Worm (Caenorhabditis elegans): ENCODE measurements around the gene C08H9.15.
A peak's percentile ranks its signal among the peaks of the same experiment; 100 is the strongest.

The C08H9.15 gene

DNA sequence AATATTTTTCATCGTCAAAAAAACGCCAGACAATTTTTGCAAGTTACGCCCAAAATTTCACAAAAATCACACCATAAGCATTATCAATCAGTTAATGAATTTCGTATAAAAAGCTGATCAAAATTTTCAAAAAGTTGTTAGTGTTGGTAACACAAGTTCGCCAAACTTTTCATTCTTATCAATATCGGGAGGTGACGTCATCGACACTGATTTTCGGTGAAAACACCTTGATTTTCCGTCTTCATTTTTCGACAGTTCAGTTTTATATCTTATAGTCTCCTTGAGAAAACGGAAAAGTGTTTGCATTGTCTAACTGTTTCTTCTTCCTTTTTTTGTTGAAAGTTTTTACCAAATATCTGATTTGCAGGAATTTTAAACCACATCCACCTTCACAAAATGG lies at the start of gene C08H9.15:
C08H9.15 (plus strand) TSS at position 368 of the 400 bp plus-strand sequence.
- TF ChIP-seq F13H6.1 (tag; optimal IDR thresholded peaks at IDR 0.05) (no peak), C08G9.2 (tag; optimal IDR thresholded peaks at IDR 0.05) (no peak), unc-55 (GFP tag; optimal IDR thresholded peaks at IDR 0.05) (no peak), npax-4 (tag; optimal IDR thresholded peaks at IDR 0.05) (no peak), ceh-18 (tag; optimal IDR thresholded peaks at IDR 0.05) (no peak), sdc-2 (tag; optimal IDR thresholded peaks at IDR 0.05) (no peak), ets-4 (tag; optimal IDR thresholded peaks at IDR 0.05) (no peak), che-1 (tag; optimal IDR thresholded peaks at IDR 0.05) (no peak), ceh-9 (tag; optimal IDR thresholded peaks at IDR 0.05) (no peak), elt-2 (tag; optimal IDR thresholded peaks at IDR 0.05) (no peak), ceh-45 (GFP tag; IDR thresholded peaks at IDR 0.05) (no peak), ceh-34 (tag; optimal IDR thresholded peaks at IDR 0.05) (no peak), nhr-11 (tag; optimal IDR thresholded peaks at IDR 0.05) (no peak), fkh-10 (GFP tag; optimal IDR thresholded peaks at IDR 0.05) (no peak)

DNA sequence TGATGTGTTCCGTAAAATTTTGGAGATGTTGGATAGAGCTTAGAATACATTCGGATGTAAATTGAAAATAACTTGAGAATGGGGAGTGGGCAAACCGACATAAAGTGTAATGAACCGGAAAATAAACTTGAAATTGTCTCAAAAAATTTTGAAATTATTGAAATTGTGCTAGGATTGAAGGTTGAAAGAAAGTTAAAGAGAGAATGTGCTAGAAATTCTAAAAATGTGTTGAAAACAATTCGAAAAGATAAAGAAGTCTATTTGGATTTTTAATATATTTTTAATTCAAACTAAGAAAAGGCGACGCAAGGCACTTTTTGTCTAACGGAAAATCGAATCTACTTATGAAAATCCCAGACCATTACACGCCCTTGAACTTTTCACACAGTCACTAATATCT lies 47.1 kb upstream of the C08H9.15 start, which contains the start of gene ZK938.3:
ZK938.3 (minus strand) TSS at position 101 of the 400 bp plus-strand sequence.
- no peak for TF ChIP-seq C08G9.2 (tag; optimal IDR thresholded peaks at IDR 0.05)
- TF ChIP-seq nhr-11 (tag; optimal IDR thresholded peaks at IDR 0.05) = peak; percentile 21

DNA sequence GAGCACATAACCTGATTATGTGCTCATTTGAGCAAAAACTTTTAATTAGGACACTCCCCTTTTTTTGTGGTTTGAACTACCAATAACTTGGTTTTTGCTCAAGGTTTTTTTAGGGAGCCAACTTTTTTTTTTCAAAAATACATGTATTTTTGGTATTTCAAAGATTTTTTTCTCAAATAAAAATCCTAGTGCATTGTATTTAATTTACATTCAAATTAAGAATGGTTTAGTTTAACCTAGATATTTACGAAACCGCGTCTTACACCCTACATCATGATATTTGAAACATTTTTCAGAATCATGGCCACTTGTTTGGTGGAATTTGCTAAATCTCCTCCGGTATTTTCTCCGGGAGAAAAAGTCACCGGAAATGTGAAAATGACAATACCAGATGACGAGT lies 46.1 kb upstream of the C08H9.15 start, which contains the start of gene arrd-5:
arrd-5 (plus strand) TSS at position 301 of the 400 bp plus-strand sequence.
- no peak for TF ChIP-seq lim-6 (tag; optimal IDR thresholded peaks at IDR 0.05)
- no peak for TF ChIP-seq pag-3 (tag; optimal IDR thresholded peaks at IDR 0.05; ENCODE audit: borderline replicate concordance)
- TF ChIP-seq gmeb-2 (tag; optimal IDR thresholded peaks at IDR 0.05) = no peak
- no peak for TF ChIP-seq F13H6.1 (tag; optimal IDR thresholded peaks at IDR 0.05)
- no peak for TF ChIP-seq sox-4 (tag; optimal IDR thresholded peaks at IDR 0.05)
- TF ChIP-seq tbx-2 (tag; optimal IDR thresholded peaks at IDR 0.05) = no peak
- no peak for TF ChIP-seq zip-5 (tag; optimal IDR thresholded peaks at IDR 0.05)
- no peak for TF ChIP-seq ceh-6 (GFP tag; optimal IDR thresholded peaks at IDR 0.05)
- TF ChIP-seq unc-55 (GFP tag; optimal IDR thresholded peaks at IDR 0.05) = no peak
- no peak for TF ChIP-seq fkh-6 (tag; optimal IDR thresholded peaks at IDR 0.05)
- no peak for TF ChIP-seq elt-4 (tag; optimal IDR thresholded peaks at IDR 0.05)
- no peak for TF ChIP-seq fkh-10 (GFP tag; optimal IDR thresholded peaks at IDR 0.05)

DNA sequence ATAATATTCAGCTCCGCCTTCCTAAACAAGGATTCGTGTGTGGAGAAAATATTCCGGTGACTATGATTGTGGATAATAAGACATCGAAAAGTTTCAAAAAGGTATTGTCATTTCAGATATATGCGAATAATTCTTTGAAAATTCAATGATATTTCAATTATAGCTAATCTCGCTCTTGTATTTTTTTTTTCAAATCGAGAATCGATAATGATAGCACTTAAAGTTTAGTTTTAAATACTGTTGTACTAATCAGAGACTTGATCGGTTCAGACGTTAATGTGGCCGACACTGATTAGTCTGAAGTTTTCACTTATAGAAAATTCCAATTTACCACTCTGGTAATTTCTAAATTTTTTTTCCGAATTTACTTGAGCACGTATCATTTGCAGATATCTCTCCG lies 45.0 kb upstream of the C08H9.15 start:
- TF ChIP-seq ref-2 (tag; optimal IDR thresholded peaks at IDR 0.05) (no peak), sox-4 (tag; optimal IDR thresholded peaks at IDR 0.05) (no peak), unc-42 (tag; optimal IDR thresholded peaks at IDR 0.05) (no peak)

DNA sequence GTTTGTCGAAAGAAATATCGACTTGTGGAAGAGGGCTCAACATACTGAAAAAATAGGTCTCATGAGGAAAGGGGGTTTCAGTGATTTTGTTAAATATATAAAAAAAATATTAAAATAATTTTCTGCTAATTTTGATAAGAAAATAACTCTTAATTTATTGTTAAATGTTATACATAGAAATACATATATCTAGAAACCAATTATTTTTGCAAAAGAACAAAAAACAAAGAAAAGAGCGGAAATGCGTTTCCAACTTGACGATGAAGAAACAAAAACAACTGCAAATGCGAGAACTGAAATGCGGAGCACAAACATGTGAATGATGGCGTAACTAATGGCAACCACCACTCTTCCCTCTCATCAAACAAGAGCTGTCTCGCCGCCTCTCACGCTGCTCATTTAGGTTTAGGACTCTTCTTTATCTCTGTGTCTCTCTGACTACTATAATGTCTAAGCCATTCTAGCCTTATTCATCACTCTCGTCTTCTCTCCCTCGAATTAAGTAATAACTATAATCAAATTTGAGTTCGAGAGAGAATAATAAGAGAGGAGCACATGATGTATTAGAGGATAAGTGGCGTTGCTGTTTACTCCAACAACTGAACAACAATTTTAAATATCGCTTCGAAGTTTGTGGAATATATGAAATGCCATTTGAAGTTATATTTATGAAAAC lies 42.6 kb upstream of the C08H9.15 start, which contains the start of gene arrd-4:
arrd-4 (minus strand) TSS at position 51 of the 676 bp plus-strand sequence.
- no peak for TF ChIP-seq dmd-4 (tag; optimal IDR thresholded peaks at IDR 0.05; ENCODE audit: borderline replicate concordance)
- TF ChIP-seq npax-4 (tag; optimal IDR thresholded peaks at IDR 0.05) = no peak
- TF ChIP-seq unc-3 (GFP tag; conservative IDR thresholded peaks at IDR 0.05) = no peak
- TF ChIP-seq unc-3 (tag; optimal IDR thresholded peaks at IDR 0.05) = no peak
- no peak for TF ChIP-seq nhr-232 (tag; optimal IDR thresholded peaks at IDR 0.05)
- TF ChIP-seq ceh-45 (GFP tag; IDR thresholded peaks at IDR 0.05) = no peak
- no peak for TF ChIP-seq hlh-6 (tag; optimal IDR thresholded peaks at IDR 0.05)
- no peak for TF ChIP-seq lim-6 (tag; optimal IDR thresholded peaks at IDR 0.05)
- no peak for TF ChIP-seq elt-2 (tag; optimal IDR thresholded peaks at IDR 0.05)
- TF ChIP-seq fax-1 (tag; optimal IDR thresholded peaks at IDR 0.05) = no peak
- TF ChIP-seq hlh-13 (GFP tag; optimal IDR thresholded peaks at IDR 0.05) = no peak
- TF ChIP-seq nfya-1 (tag; optimal IDR thresholded peaks at IDR 0.05) = peak; percentile 9
- TF ChIP-seq dve-1 (tag; optimal IDR thresholded peaks at IDR 0.05) = no peak
- TF ChIP-seq ceh-14 (tag; optimal IDR thresholded peaks at IDR 0.05) = peak; percentile 40
- TF ChIP-seq pag-3 (tag; optimal IDR thresholded peaks at IDR 0.05; ENCODE audit: borderline replicate concordance) = no peak
- TF ChIP-seq unc-55 (GFP tag; optimal IDR thresholded peaks at IDR 0.05) = no peak
- no peak for TF ChIP-seq K09A11.1 (tag; optimal IDR thresholded peaks at IDR 0.05; ENCODE audit: insufficient read depth)
- TF ChIP-seq ceh-6 (GFP tag; optimal IDR thresholded peaks at IDR 0.05) = no peak
- TF ChIP-seq ceh-34 (tag; optimal IDR thresholded peaks at IDR 0.05) = no peak
- TF ChIP-seq pha-2 (tag; optimal IDR thresholded peaks at IDR 0.05) = no peak
- TF ChIP-seq pat-9 (tag; optimal IDR thresholded peaks at IDR 0.05) = no peak
- peak; percentile 91 for TF ChIP-seq unc-42 (tag; optimal IDR thresholded peaks at IDR 0.05)
- TF ChIP-seq sox-2 (GFP tag; IDR thresholded peaks at IDR 0.05) = no peak
- TF ChIP-seq ama-1 (optimal IDR thresholded peaks at IDR 0.05) = no peak
- TF ChIP-seq ceh-48 (tag; optimal IDR thresholded peaks at IDR 0.05) = no peak
- no peak for TF ChIP-seq ref-2 (tag; optimal IDR thresholded peaks at IDR 0.05)
- no peak for TF ChIP-seq ceh-9 (tag; optimal IDR thresholded peaks at IDR 0.05)
- no peak for TF ChIP-seq syd-9 (tag; optimal IDR thresholded peaks at IDR 0.05)
